Fruit fly (Drosophila melanogaster): ENCODE measurements around the gene cnc.

- TF ChIP-seq Sox102F (GFP tag; optimal IDR thresholded peaks at IDR 0.05) (no peak), CG32006 (GFP tag; optimal IDR thresholded peaks at IDR 0.05) (no peak), Hr38 (GFP tag; optimal IDR thresholded peaks at IDR 0.05) (no peak)
These were observed 65.1 kb downstream of the cnc start, which contains the start of gene CG13829 for dm6 chr3R:23161288-23161870.
